Fruit fly (Drosophila melanogaster): Measurements from ENCODE around the gene Neos.

DNA sequence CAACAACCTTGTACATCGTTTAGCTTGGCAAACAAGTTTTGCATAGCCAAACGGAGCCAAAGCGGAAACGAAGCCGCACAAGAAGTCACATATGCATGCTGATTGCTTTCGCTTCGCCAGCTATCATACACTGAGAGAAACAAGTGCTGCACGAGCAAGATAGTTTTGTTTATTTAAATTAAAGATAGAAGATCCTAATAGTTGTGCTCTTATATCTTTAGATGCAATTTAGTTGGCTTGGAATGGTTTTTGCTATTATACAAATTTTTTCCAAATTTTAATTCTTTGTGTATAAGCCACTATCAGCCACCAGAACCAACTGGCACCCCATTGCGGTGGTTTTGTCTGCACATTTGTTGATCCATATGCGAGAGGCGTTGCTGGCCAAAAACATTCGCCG lies 42.1 kb downstream of the Neos start:
- TF ChIP-seq CG31627 (GFP tag; optimal IDR thresholded peaks at IDR 0.05) (no peak), CG6808 (GFP tag; optimal IDR thresholded peaks at IDR 0.05) (no peak), vri (GFP tag; optimal IDR thresholded peaks at IDR 0.05) (no peak), OdsH (GFP tag; optimal IDR thresholded peaks at IDR 0.05) (no peak), Ets96B (tag; optimal IDR thresholded peaks at IDR 0.05) (no peak)

Data from whole organism, prepupa.